Worm (Caenorhabditis elegans) whole organism, young adult: ENCODE results near the gene W01B6.8.

ENCODE experiments used
- F10E7.11 ChIP-seq: sonication (generic microtip); optimal IDR thresholded peaks from 2 replicates; lab custom pipeline; 2017; ENCODE audit warnings: mild to moderate bottlenecking, missing genetic modification characterization, moderate library complexity, missing compliant biosample characterization
- lir-1 ChIP-seq: fragments of 200-800 bp; sonication (Bioruptor generic); conservative IDR thresholded peaks from 2 replicates; pipeline ENCODE4 v1.3.6; 2022; ENCODE audit warnings: missing genetic modification reagents, missing genetic modification characterization, missing compliant biosample characterization
- rcor-1 ChIP-seq: fragments of 200-800 bp; sonication (Bioruptor generic); IDR thresholded peaks from 2 replicates; pipeline ENCODE4 v1.3.6; 2022; ENCODE audit warnings: missing genetic modification reagents, missing genetic modification characterization, missing compliant biosample characterization
- rpc-1 ChIP-seq, 2 experiments: fragments of 150-350 bp in 1 of 2; sonication (generic microtip) in 1 of 2; optimal IDR thresholded peaks; 2 replicates each; lab custom pipeline; 2014 to 2018; ENCODE audit warnings: missing biosample characterization in 1 of 2, missing genetic modification characterization in 1 of 2, missing genetic modification reagents in 1 of 2, missing genotype in 1 of 2
- snpc-4 ChIP-seq, 5 experiments: fragments of 150-350 bp in 1 of 5; sonication (generic microtip) in 4 of 5; optimal IDR thresholded peaks; 2 replicates each; lab custom pipeline; 2014 to 2018; ENCODE audit warnings: missing genetic modification characterization in 5 of 5, missing biosample characterization in 3 of 5, antibody characterized with exemption in 2 of 5, mild to moderate bottlenecking in 2 of 5, missing compliant biosample characterization in 2 of 5, missing genotype in 2 of 5, moderate library complexity in 2 of 5, missing genetic modification reagents in 1 of 5
- somi-1 ChIP-seq: fragments of 200-800 bp; sonication (Bioruptor generic); optimal IDR thresholded peaks from 2 replicates; lab custom pipeline; 2018; ENCODE audit warnings: mild to moderate bottlenecking, missing genetic modification characterization, missing compliant biosample characterization
- unc-130 ChIP-seq: sonication (generic microtip); optimal IDR thresholded peaks from 2 replicates; lab custom pipeline; 2016; ENCODE audit warnings: missing genetic modification reagents, missing genetic modification characterization, missing compliant biosample characterization
- zfh-2 ChIP-seq: fragments of 200-800 bp; sonication (Bioruptor generic); conservative IDR thresholded peaks from 2 replicates; pipeline ENCODE4 v1.3.6; 2022; ENCODE audit warnings: missing genetic modification reagents, missing genetic modification characterization, missing compliant biosample characterization

ce11 chrIV:10036966-10037365 lies 47.2 kb downstream of the W01B6.8 start, which contains the start of gene F44D12.10:
- TF ChIP-seq somi-1 (GFP tag; lab: Kevin White, UChicago) (no peak), rcor-1 (GFP tag; lab: Robert Waterston, UW) (no peak), rpc-1 (optimal IDR thresholded peaks at IDR 0.05; lab: Kevin White, UChicago) (no peak), rpc-1 (tag; optimal IDR thresholded peaks at IDR 0.05; lab: Kevin White, UChicago) (no peak), F10E7.11 (tag; lab: Kevin White, UChicago) (no peak), snpc-4 (GFP tag; optimal IDR thresholded peaks at IDR 0.05; lab: Kevin White, UChicago) (no peak), snpc-4 (tag; optimal IDR thresholded peaks at IDR 0.05; lab: Kevin White, UChicago) (no peak), unc-130 (no peak), lir-1 (no peak), zfh-2 (no peak)
